Worm (Caenorhabditis elegans): ENCODE measurements around the gene C53C11.4.

Gene C53C11.4

ce11 chrX:17327226-17327625, 16.5 kb downstream of the C53C11.4 start:
- no peak for TF ChIP-seq aly-2 (tag; optimal IDR thresholded peaks at IDR 0.05)
- TF ChIP-seq ztf-4 (tag; optimal IDR thresholded peaks at IDR 0.05), result no peak
- TF ChIP-seq fkh-10 (GFP tag; optimal IDR thresholded peaks at IDR 0.05), result peak; percentile 10

- no peak for TF ChIP-seq mml-1 (tag; optimal IDR thresholded peaks at IDR 0.05)
- peak; percentile 24 for TF ChIP-seq elt-2 (tag; optimal IDR thresholded peaks at IDR 0.05)
Observed at ce11 chrX:17329075-17329474, 18.4 kb downstream of the C53C11.4 start.

DNA sequence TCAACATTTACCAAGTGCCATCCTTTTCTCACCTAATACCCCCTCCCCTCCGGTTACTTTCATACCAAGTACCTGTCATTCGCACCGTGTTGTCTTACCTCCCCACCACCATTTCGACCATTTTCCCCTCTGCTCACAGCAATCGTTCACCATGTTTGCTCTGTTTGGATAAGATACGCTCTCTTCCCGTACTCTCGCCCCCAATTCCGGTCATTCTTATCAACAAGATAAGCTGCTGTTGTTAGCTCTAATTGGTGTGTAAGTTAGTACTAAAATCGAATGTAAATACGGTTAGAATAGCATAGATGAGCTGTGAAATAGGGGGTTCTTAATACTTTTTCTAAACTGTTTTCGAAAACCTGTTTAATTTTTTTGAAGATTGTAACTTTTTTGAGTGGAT, 19.9 kb downstream of the C53C11.4 start:
- TF ChIP-seq daf-12 (tag; optimal IDR thresholded peaks at IDR 0.05) (no peak), pha-4 (tag; optimal IDR thresholded peaks at IDR 0.05) (peak; percentile 49)

DNA sequence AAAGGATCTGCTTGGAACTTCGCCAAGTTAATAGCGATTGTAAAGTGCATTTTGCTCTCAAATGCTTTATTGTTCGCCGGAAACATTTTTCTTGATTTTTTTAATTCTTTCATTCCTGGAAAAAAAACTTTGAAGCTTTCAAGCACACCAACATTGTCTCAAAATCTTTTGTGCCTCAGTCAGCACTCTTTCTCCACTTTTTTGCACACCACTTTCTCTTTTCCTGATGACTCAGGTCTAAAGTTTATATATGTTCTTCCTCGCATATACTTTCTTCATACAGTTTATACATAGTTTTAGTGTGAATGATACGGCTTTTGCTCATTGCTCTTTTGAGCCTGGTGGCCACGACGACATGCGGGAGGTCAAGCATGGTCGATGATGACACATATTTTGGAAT, 23.0 kb downstream of the C53C11.4 start, which contains the start of gene C53C11.5:
C53C11.5 (plus strand) TSS at position 301 of the 400 bp plus-strand sequence.
- TF ChIP-seq unc-39 (tag; optimal IDR thresholded peaks at IDR 0.05), result no peak

DNA sequence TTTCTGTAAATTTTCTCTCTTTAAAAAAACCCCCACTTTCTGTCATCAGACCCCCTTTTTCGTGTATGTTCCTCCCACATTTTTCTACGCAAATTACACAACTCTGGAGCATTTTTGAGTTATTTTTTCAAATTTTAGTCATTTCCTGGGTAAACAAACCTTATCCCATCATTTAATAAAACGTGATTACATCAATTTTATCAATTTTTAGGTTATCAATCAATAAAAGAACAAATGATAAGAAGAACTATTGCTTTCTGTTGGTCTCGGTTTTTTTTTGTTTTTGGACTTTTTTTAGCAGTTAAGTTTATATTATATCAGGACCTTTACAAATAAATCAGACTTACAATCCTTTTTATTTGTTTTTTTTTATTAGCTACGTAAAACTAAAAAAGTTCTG, 25.6 kb downstream of the C53C11.4 start, which contains the start of gene C53C11.2:
C53C11.2 (plus strand) TSS at position 284 of the 400 bp plus-strand sequence.
- no peak for TF ChIP-seq lsy-12 (tag; optimal IDR thresholded peaks at IDR 0.05)
- TF ChIP-seq ztf-11 (tag; optimal IDR thresholded peaks at IDR 0.05), result no peak
- TF ChIP-seq pqm-1 (tag; optimal IDR thresholded peaks at IDR 0.05), result peak; percentile 62
- TF ChIP-seq sea-2 (GFP tag; optimal IDR thresholded peaks at IDR 0.05), result no peak
- no peak for TF ChIP-seq hmg-11 (tag; optimal IDR thresholded peaks at IDR 0.05)
- no peak for TF ChIP-seq nhr-11 (tag; optimal IDR thresholded peaks at IDR 0.05)
- TF ChIP-seq elt-2 (tag; optimal IDR thresholded peaks at IDR 0.05), result peak; percentile 68
- TF ChIP-seq pha-4 (tag; optimal IDR thresholded peaks at IDR 0.05), result peak; percentile 25

ce11 chrX:17338944-17339343, 28.2 kb downstream of the C53C11.4 start:
- TF ChIP-seq lin-15B (tag; optimal IDR thresholded peaks at IDR 0.05) (no peak), nhr-237 (tag; optimal IDR thresholded peaks at IDR 0.05) (no peak), ceh-16 (tag; optimal IDR thresholded peaks at IDR 0.05) (no peak), ceh-82 (tag; optimal IDR thresholded peaks at IDR 0.05) (no peak), ceh-9 (tag; optimal IDR thresholded peaks at IDR 0.05) (no peak), unc-62 (GFP tag; optimal IDR thresholded peaks at IDR 0.05) (no peak), egl-27 (tag; optimal IDR thresholded peaks at IDR 0.05) (no peak), snpc-4 (tag; optimal IDR thresholded peaks at IDR 0.05) (no peak), nhr-67 (tag; optimal IDR thresholded peaks at IDR 0.05) (no peak)

DNA sequence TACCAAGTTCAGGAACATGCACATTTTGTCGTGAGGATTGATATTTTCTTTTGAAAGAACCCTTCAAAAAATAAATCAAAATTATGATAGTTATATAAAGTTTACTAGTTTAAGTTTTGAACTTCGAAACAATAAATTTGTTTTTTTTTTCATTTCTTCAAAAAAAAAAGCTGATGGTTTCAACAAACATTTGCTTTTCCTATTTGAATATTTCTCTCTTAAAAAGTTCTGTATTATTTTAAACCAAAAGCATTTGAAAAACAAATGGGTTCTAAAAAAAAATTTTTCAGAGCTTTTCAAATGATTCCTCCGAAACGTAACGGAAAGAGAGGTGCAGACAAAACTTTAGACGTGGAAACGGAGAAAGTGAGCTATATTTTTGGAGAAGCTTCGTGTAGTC, 29.8 kb downstream of the C53C11.4 start, which contains the start of gene C53C11.1:
C53C11.1 (plus strand) TSS at position 301 of the 400 bp plus-strand sequence.
- TF ChIP-seq sea-2 (GFP tag; optimal IDR thresholded peaks at IDR 0.05) (no peak), nhr-67 (tag; optimal IDR thresholded peaks at IDR 0.05) (no peak), ZK546.5 (tag; optimal IDR thresholded peaks at IDR 0.05) (no peak), nhr-25 (tag; optimal IDR thresholded peaks at IDR 0.05) (no peak), lin-39 (tag; optimal IDR thresholded peaks at IDR 0.05) (no peak), nhr-237 (tag; optimal IDR thresholded peaks at IDR 0.05) (no peak), nhr-23 (tag; optimal IDR thresholded peaks at IDR 0.05) (no peak), fkh-2 (tag; optimal IDR thresholded peaks at IDR 0.05) (no peak), mdl-1 (tag; optimal IDR thresholded peaks at IDR 0.05) (no peak), nhr-43 (tag; optimal IDR thresholded peaks at IDR 0.05; ENCODE audit: poor library complexity, severe bottlenecking) (no peak), skn-1 (tag; optimal IDR thresholded peaks at IDR 0.05) (no peak), lsy-12 (tag; optimal IDR thresholded peaks at IDR 0.05) (no peak)
